Worm (Caenorhabditis elegans): ENCODE measurements around the gene Y6G8.16.

- TF ChIP-seq lsy-2 (tag; optimal IDR thresholded peaks at IDR 0.05): no peak
- TF ChIP-seq nhr-10 (tag; optimal IDR thresholded peaks at IDR 0.05): no peak
- no peak for TF ChIP-seq ZK546.5 (tag; optimal IDR thresholded peaks at IDR 0.05)
- no peak for TF ChIP-seq cey-2 (tag; optimal IDR thresholded peaks at IDR 0.05; ENCODE audit: borderline replicate concordance, insufficient read depth)
- no peak for TF ChIP-seq lin-15B (tag; optimal IDR thresholded peaks at IDR 0.05)
Observed at ce11 chrV:17614251-17614650, 8.1 kb downstream of the Y6G8.16 start, which contains the start of gene Y6G8.14.
